ENCODE assay signal across 4 fruit fly cellular contexts in genomic region chr3R:4739492-4740431, dm6.
TF ChIP-seq lines count a peak whose summit lies in the region.

No protein-coding gene starts in this region.

TF ChIP-seq in whole organism, adult, 20 proteins besides CTCF, POLR2A, EP300 and RAD21 (continued from another document):
- TF ChIP-seq cic (GFP tag; optimal IDR thresholded peaks at IDR 0.05; lab: Kevin White, UChicago) (peak; percentile 57), Crg-1 (GFP tag; optimal IDR thresholded peaks at IDR 0.05; lab: Kevin White, UChicago) (peak; percentile 62)
TF ChIP-seq in whole organism, adult: peak in this region for 19.

TF ChIP-seq in whole organism, embryonic, 481 proteins besides CTCF, POLR2A, EP300 and RAD21 (continued from another document and continues in another):
- TF ChIP-seq lab (GFP tag; optimal IDR thresholded peaks at IDR 0.05; lab: Kevin White, UChicago) (peak; percentile 79), Hmr (GFP tag; optimal IDR thresholded peaks at IDR 0.05; lab: Kevin White, UChicago) (peak; percentile 82), Fer2 (tag; optimal IDR thresholded peaks at IDR 0.05; lab: Kevin White, UChicago) (peak; percentile 54), CG13123 (GFP tag; optimal IDR thresholded peaks at IDR 0.05; lab: Kevin White, UChicago) (peak; percentile 73), Nf-YC (tag; optimal IDR thresholded peaks at IDR 0.05; lab: Kevin White, UChicago) (peak; percentile 69), emc (GFP tag; optimal IDR thresholded peaks at IDR 0.05; lab: Kevin White, UChicago) (peak; percentile 44), CG9876 (GFP tag; optimal IDR thresholded peaks at IDR 0.05; lab: Kevin White, UChicago) (peak; percentile 77), CG1792 (GFP tag; optimal IDR thresholded peaks at IDR 0.05; lab: Kevin White, UChicago) (peak; percentile 60), seq (GFP tag; IDR thresholded peaks at IDR 0.05; lab: Robert Waterston, UW) (no peak), ERR (GFP tag; optimal IDR thresholded peaks at IDR 0.05; lab: Kevin White, UChicago) (peak; percentile 41), CG17359 (tag; optimal IDR thresholded peaks at IDR 0.05; lab: Kevin White, UChicago) (peak; percentile 81), CG13624 (GFP tag; optimal IDR thresholded peaks at IDR 0.05; lab: Kevin White, UChicago) (peak; percentile 73), scrt (GFP tag; optimal IDR thresholded peaks at IDR 0.05; lab: Kevin White, UChicago) (peak; percentile 66), hth (optimal IDR thresholded peaks at IDR 0.05; lab: Kevin White, UChicago) (no peak), Atf6 (GFP tag; IDR thresholded peaks at IDR 0.05; lab: Robert Waterston, UW) (no peak), BEAF-32 (GFP tag; optimal IDR thresholded peaks at IDR 0.05; lab: Kevin White, UChicago) (no peak), CG12659 (GFP tag; optimal IDR thresholded peaks at IDR 0.05; lab: Kevin White, UChicago) (peak; percentile 89), CG7839 (tag; optimal IDR thresholded peaks at IDR 0.05; lab: Kevin White, UChicago) (peak; percentile 89), ken (GFP tag; IDR thresholded peaks at IDR 0.05; lab: Robert Waterston, UW) (no peak), YL-1 (GFP tag; optimal IDR thresholded peaks at IDR 0.05; lab: Kevin White, UChicago) (peak; percentile 22), CG11247 (GFP tag; IDR thresholded peaks at IDR 0.05; lab: Robert Waterston, UW) (no peak), NC2α (GFP tag; optimal IDR thresholded peaks at IDR 0.05; lab: Kevin White, UChicago) (peak; percentile 71), CG2116 (GFP tag; optimal IDR thresholded peaks at IDR 0.05; lab: Kevin White, UChicago) (peak; percentile 47), pfk (GFP tag; optimal IDR thresholded peaks at IDR 0.05; lab: Kevin White, UChicago) (peak; percentile 0), Tbp (GFP tag; optimal IDR thresholded peaks at IDR 0.05; lab: Kevin White, UChicago) (no peak), dmrt11E (tag; optimal IDR thresholded peaks at IDR 0.05; lab: Kevin White, UChicago) (peak; percentile 80), pnt (GFP tag; optimal IDR thresholded peaks at IDR 0.05; lab: Kevin White, UChicago) (peak; percentile 86), CG7786 (GFP tag; optimal IDR thresholded peaks at IDR 0.05; lab: Kevin White, UChicago) (peak; percentile 83), CG14441 (GFP tag; IDR thresholded peaks at IDR 0.05; lab: Robert Waterston, UW) (no peak), nerfin-1 (tag; optimal IDR thresholded peaks at IDR 0.05; lab: Kevin White, UChicago) (peak; percentile 51), Fer1 (GFP tag; optimal IDR thresholded peaks at IDR 0.05; lab: Kevin White, UChicago) (peak; percentile 56), kay (GFP tag; optimal IDR thresholded peaks at IDR 0.05; lab: Kevin White, UChicago) (peak; percentile 63), CG11695 (GFP tag; IDR thresholded peaks at IDR 0.05; lab: Robert Waterston, UW) (no peak), CG17385 (GFP tag; optimal IDR thresholded peaks at IDR 0.05; lab: Kevin White, UChicago) (peak; percentile 85), Hr39 (optimal IDR thresholded peaks at IDR 0.05; lab: Kevin White, UChicago) (no peak), CG30403 (GFP tag; optimal IDR thresholded peaks at IDR 0.05; lab: Kevin White, UChicago) (peak; percentile 94), CG11696 (GFP tag; IDR thresholded peaks at IDR 0.05; lab: Robert Waterston, UW) (no peak), CG2875 (GFP tag; optimal IDR thresholded peaks at IDR 0.05; lab: Kevin White, UChicago) (peak; percentile 77), dm (GFP tag; optimal IDR thresholded peaks at IDR 0.05; lab: Kevin White, UChicago) (peak; percentile 57), NfI (GFP tag; optimal IDR thresholded peaks at IDR 0.05; lab: Kevin White, UChicago) (peak; percentile 84), nmo (GFP tag; optimal IDR thresholded peaks at IDR 0.05; lab: Kevin White, UChicago) (peak; percentile 91), CG4282 (GFP tag; optimal IDR thresholded peaks at IDR 0.05; lab: Kevin White, UChicago) (peak; percentile 46), pzg (GFP tag; optimal IDR thresholded peaks at IDR 0.05; lab: Kevin White, UChicago) (peak; percentile 17), CG8924 (tag; optimal IDR thresholded peaks at IDR 0.05; lab: Kevin White, UChicago) (peak; percentile 85)

TF ChIP-seq in whole organism, prepupa, 60 proteins besides CTCF, POLR2A, EP300 and RAD21 (continued from another document):
- TF ChIP-seq CG15336 (GFP tag; IDR thresholded peaks at IDR 0.05; lab: Robert Waterston, UW) = no peak
- peak; percentile 85 for TF ChIP-seq CG8632 (GFP tag; optimal IDR thresholded peaks at IDR 0.05; lab: Kevin White, UChicago)
- peak; percentile 86 for TF ChIP-seq CG31627 (GFP tag; optimal IDR thresholded peaks at IDR 0.05; lab: Kevin White, UChicago)
- peak; percentile 85 for TF ChIP-seq achi (GFP tag; optimal IDR thresholded peaks at IDR 0.05; lab: Kevin White, UChicago)
- no peak for TF ChIP-seq CG6854 (GFP tag; optimal IDR thresholded peaks at IDR 0.05; lab: Kevin White, UChicago)
- TF ChIP-seq CG3032 (tag; optimal IDR thresholded peaks at IDR 0.05; lab: Kevin White, UChicago) = peak; percentile 74
- peak; percentile 92 for TF ChIP-seq esn (GFP tag; optimal IDR thresholded peaks at IDR 0.05; lab: Kevin White, UChicago)
- TF ChIP-seq OdsH (GFP tag; optimal IDR thresholded peaks at IDR 0.05; lab: Kevin White, UChicago) = peak; percentile 91
- peak; percentile 47 for TF ChIP-seq dsx (GFP tag; optimal IDR thresholded peaks at IDR 0.05; lab: Kevin White, UChicago; ENCODE audit: poor library complexity, severe bottlenecking)
- TF ChIP-seq acj6 (GFP tag; optimal IDR thresholded peaks at IDR 0.05; lab: Kevin White, UChicago) = peak; percentile 84
- TF ChIP-seq Sox15 (GFP tag; optimal IDR thresholded peaks at IDR 0.05; lab: Kevin White, UChicago) = peak; percentile 81
- no peak for TF ChIP-seq Eip93F (GFP tag; optimal IDR thresholded peaks at IDR 0.05; lab: Kevin White, UChicago)
- TF ChIP-seq spab (GFP tag; optimal IDR thresholded peaks at IDR 0.05; lab: Kevin White, UChicago) = peak; percentile 70
- TF ChIP-seq Eip75B (GFP tag; optimal IDR thresholded peaks at IDR 0.05; lab: Kevin White, UChicago) = peak; percentile 89
- peak; percentile 83 for TF ChIP-seq fkh (GFP tag; optimal IDR thresholded peaks at IDR 0.05; lab: Kevin White, UChicago)
- peak; percentile 94 for TF ChIP-seq svp (GFP tag; lab: Kevin White, UChicago)
- peak; percentile 88 for TF ChIP-seq lz (GFP tag; optimal IDR thresholded peaks at IDR 0.05; lab: Kevin White, UChicago)
- TF ChIP-seq CG1621 (tag; optimal IDR thresholded peaks at IDR 0.05; lab: Kevin White, UChicago) = peak; percentile 1
- peak; percentile 91 for TF ChIP-seq CG10631 (GFP tag; optimal IDR thresholded peaks at IDR 0.05; lab: Kevin White, UChicago)
- peak; percentile 40 for TF ChIP-seq CG16779 (tag; optimal IDR thresholded peaks at IDR 0.05; lab: Kevin White, UChicago)
- peak; percentile 88 for TF ChIP-seq topi (GFP tag; optimal IDR thresholded peaks at IDR 0.05; lab: Kevin White, UChicago)
- peak; percentile 93 for TF ChIP-seq pdm3 (GFP tag; optimal IDR thresholded peaks at IDR 0.05; lab: Kevin White, UChicago)
- peak; percentile 76 for TF ChIP-seq CG6808 (GFP tag; optimal IDR thresholded peaks at IDR 0.05; lab: Kevin White, UChicago)
- peak; percentile 86 for TF ChIP-seq CG3919 (GFP tag; optimal IDR thresholded peaks at IDR 0.05; lab: Kevin White, UChicago)
- TF ChIP-seq vri (GFP tag; optimal IDR thresholded peaks at IDR 0.05; lab: Kevin White, UChicago) = peak; percentile 55
- peak; percentile 48 for TF ChIP-seq Blimp-1 (GFP tag; optimal IDR thresholded peaks at IDR 0.05; lab: Kevin White, UChicago)
- peak; percentile 49 to 66 for TF ChIP-seq ss (GFP tag; optimal IDR thresholded peaks at IDR 0.05; lab: Kevin White, UChicago)
- TF ChIP-seq Sox102F (GFP tag; optimal IDR thresholded peaks at IDR 0.05; lab: Kevin White, UChicago) = peak; percentile 75
- peak; percentile 87 for TF ChIP-seq Hr39 (GFP tag; optimal IDR thresholded peaks at IDR 0.05; lab: Kevin White, UChicago)
- peak; percentile 79 for TF ChIP-seq CG11902 (GFP tag; optimal IDR thresholded peaks at IDR 0.05; lab: Kevin White, UChicago)
- TF ChIP-seq fd85E (GFP tag; optimal IDR thresholded peaks at IDR 0.05; lab: Kevin White, UChicago) = peak; percentile 54
- TF ChIP-seq salr (GFP tag; optimal IDR thresholded peaks at IDR 0.05; lab: Kevin White, UChicago) = peak; percentile 5 to 98
- TF ChIP-seq eg (GFP tag; IDR thresholded peaks at IDR 0.05; lab: Robert Waterston, UW) = no peak
- TF ChIP-seq CG10669 (GFP tag; optimal IDR thresholded peaks at IDR 0.05; lab: Kevin White, UChicago) = peak; percentile 70
- TF ChIP-seq CG8319 (GFP tag; optimal IDR thresholded peaks at IDR 0.05; lab: Kevin White, UChicago) = peak; percentile 74
- TF ChIP-seq cyc (GFP tag; optimal IDR thresholded peaks at IDR 0.05; lab: Kevin White, UChicago) = peak; percentile 82
- TF ChIP-seq CG6792 (GFP tag; optimal IDR thresholded peaks at IDR 0.05; lab: Kevin White, UChicago) = peak; percentile 90
- peak; percentile 59 for TF ChIP-seq CG7368 (GFP tag; optimal IDR thresholded peaks at IDR 0.05; lab: Kevin White, UChicago)
- no peak for TF ChIP-seq CG11294 (GFP tag; IDR thresholded peaks at IDR 0.05; lab: Robert Waterston, UW)
- TF ChIP-seq net (GFP tag; optimal IDR thresholded peaks at IDR 0.05; lab: Kevin White, UChicago) = peak; percentile 92

TF ChIP-seq in whole organism, wandering third instar larva, 38 proteins besides CTCF, POLR2A, EP300 and RAD21 (continued from another document):
- TF ChIP-seq Vsx2 (GFP tag; optimal IDR thresholded peaks at IDR 0.05; lab: Kevin White, UChicago; ENCODE audit: partially characterized antibody) (peak; percentile 84), foxo (GFP tag; optimal IDR thresholded peaks at IDR 0.05; lab: Kevin White, UChicago) (peak in 1 of 2 experiments; percentile 84), brk (GFP tag; optimal IDR thresholded peaks at IDR 0.05; lab: Kevin White, UChicago) (no peak), sage (GFP tag; optimal IDR thresholded peaks at IDR 0.05; lab: Kevin White, UChicago) (peak; percentile 1), Hnf4 (GFP tag; optimal IDR thresholded peaks at IDR 0.05; lab: Kevin White, UChicago) (peak; percentile 53), Hr83 (GFP tag; optimal IDR thresholded peaks at IDR 0.05; lab: Kevin White, UChicago; ENCODE audit: poor library complexity, severe bottlenecking) (peak; percentile 94), Abd-B (GFP tag; optimal IDR thresholded peaks at IDR 0.05; lab: Kevin White, UChicago) (no peak), CG9705 (GFP tag; optimal IDR thresholded peaks at IDR 0.05; lab: Kevin White, UChicago) (peak; percentile 51), dsf (GFP tag; optimal IDR thresholded peaks at IDR 0.05; lab: Kevin White, UChicago; ENCODE audit: borderline replicate concordance) (no peak), Myc (optimal IDR thresholded peaks at IDR 0.05; lab: Kevin White, UChicago) (no peak), pan (optimal IDR thresholded peaks at IDR 0.05; lab: Kevin White, UChicago) (no peak), Mio (GFP tag; optimal IDR thresholded peaks at IDR 0.05; lab: Kevin White, UChicago) (no peak), fru (GFP tag; optimal IDR thresholded peaks at IDR 0.05; lab: Kevin White, UChicago) (peak; percentile 82), Sp1 (GFP tag; optimal IDR thresholded peaks at IDR 0.05; lab: Kevin White, UChicago) (peak; percentile 66), jim (GFP tag; optimal IDR thresholded peaks at IDR 0.05; lab: Kevin White, UChicago) (peak; percentile 85)
